Fruit fly (Drosophila melanogaster) whole organism, embryonic: ENCODE results near the gene CG13842.
A peak's percentile ranks its signal among the peaks of the same experiment; 100 is the strongest.

Source experiments
- Atf3 ChIP-seq: fragments of 200-800 bp; sonication (Bioruptor generic); optimal IDR thresholded peaks from 3 replicates; lab custom pipeline; 2016; ENCODE audit warnings: missing biosample characterization, missing genetic modification characterization
- Awh ChIP-seq: fragments of 200-800 bp; sonication (Bioruptor generic); IDR thresholded peaks from 2 replicates; pipeline ENCODE4, ENCODE4 v1.3.6; 2022; ENCODE audit warnings: missing biosample characterization, missing genetic modification characterization
- B-H1 ChIP-seq: fragments of 200-800 bp; sonication (Bioruptor generic); IDR thresholded peaks from 3 replicates; pipeline ENCODE4 v1.3.6; 2022; ENCODE audit warnings: missing biosample characterization, missing genetic modification characterization
- CG10274 ChIP-seq: fragments of 200-800 bp; sonication (Bioruptor generic); optimal IDR thresholded peaks from 3 replicates; lab custom pipeline; 2017; ENCODE audit warnings: missing biosample characterization, mild to moderate bottlenecking, missing genetic modification characterization
- CG10321 ChIP-seq: fragments of 200-800 bp; sonication (Bioruptor generic); IDR thresholded peaks from 2 replicates; pipeline ENCODE4 v1.3.6; 2022; ENCODE audit warnings: missing biosample characterization, missing genetic modification characterization
- CG11504 ChIP-seq: fragments of 200-800 bp; sonication (Bioruptor generic); optimal IDR thresholded peaks from 3 replicates; lab custom pipeline; 2019; ENCODE audit warnings: missing biosample characterization, mild to moderate bottlenecking, missing genetic modification characterization, moderate library complexity
- CG12236 ChIP-seq: fragments of 200-800 bp; sonication (Bioruptor generic); optimal IDR thresholded peaks from 2 replicates; lab custom pipeline; 2016; ENCODE audit warnings: missing biosample characterization, missing genetic modification characterization
- CG13287 ChIP-seq: fragments of 200-800 bp; sonication (Bioruptor generic); IDR thresholded peaks from 2 replicates; pipeline ENCODE4 v1.3.6; 2022; ENCODE audit warnings: missing biosample characterization, missing genetic modification characterization; ENCODE audit not compliant: partially characterized antibody
- CG13624 ChIP-seq: fragments of 200-800 bp; sonication (Bioruptor generic); optimal IDR thresholded peaks from 2 replicates; lab custom pipeline; 2016; ENCODE audit warnings: missing biosample characterization, missing genetic modification characterization
- CG13894 ChIP-seq: fragments of 200-800 bp; sonication (Bioruptor generic); optimal IDR thresholded peaks from 3 replicates; lab custom pipeline; 2018; ENCODE audit warnings: missing biosample characterization, mild to moderate bottlenecking, missing genetic modification characterization, moderate library complexity
- CG14050 ChIP-seq: fragments of 200-800 bp; sonication (Bioruptor generic); IDR thresholded peaks from 3 replicates; pipeline ENCODE4 v1.3.6; 2022; ENCODE audit warnings: missing biosample characterization, missing genetic modification characterization
- CG15601 ChIP-seq: fragments of 200-800 bp; sonication (Bioruptor generic); optimal IDR thresholded peaks from 3 replicates; lab custom pipeline; 2019; ENCODE audit warnings: missing biosample characterization, mild to moderate bottlenecking, missing genetic modification characterization, moderate library complexity
- CG16779 ChIP-seq: fragments of 200-800 bp; sonication (Bioruptor generic); IDR thresholded peaks from 2 replicates; pipeline ENCODE4 v1.3.6; 2022; ENCODE audit warnings: missing biosample characterization, missing genetic modification characterization
- CG2120 ChIP-seq: fragments of 200-800 bp; sonication (Bioruptor generic); optimal IDR thresholded peaks from 3 replicates; lab custom pipeline; 2016; ENCODE audit warnings: missing biosample characterization, missing genetic modification characterization
- CG30020 ChIP-seq: fragments of 200-800 bp; optimal IDR thresholded peaks from 2 replicates; lab custom pipeline; 2019; ENCODE audit warnings: missing biosample characterization, mild to moderate bottlenecking, missing genetic modification characterization, moderate library complexity
- CG30403 ChIP-seq: fragments of 200-800 bp; sonication (Bioruptor generic); optimal IDR thresholded peaks from 3 replicates; lab custom pipeline; 2016; ENCODE audit warnings: missing biosample characterization, missing genetic modification characterization
- CG3838 ChIP-seq: fragments of 200-800 bp; sonication (Bioruptor generic); optimal IDR thresholded peaks from 3 replicates; lab custom pipeline; 2016; ENCODE audit warnings: missing biosample characterization, missing genetic modification characterization
- CG3847 ChIP-seq: fragments of 200-800 bp; sonication (Bioruptor generic); IDR thresholded peaks from 2 replicates; pipeline ENCODE4 v1.3.6; 2022; ENCODE audit warnings: missing biosample characterization, missing genetic modification characterization
- CG5953 ChIP-seq: fragments of 200-800 bp; sonication (Bioruptor generic); IDR thresholded peaks from 2 replicates; pipeline ENCODE4 v1.3.6; 2022; ENCODE audit warnings: missing biosample characterization, missing genetic modification characterization
- Chrac-16 ChIP-seq: fragments of 200-800 bp; sonication (Bioruptor generic); optimal IDR thresholded peaks from 3 replicates; lab custom pipeline; 2016; ENCODE audit warnings: missing biosample characterization, missing genetic modification characterization
- Doc3 ChIP-seq: fragments of 200-800 bp; sonication (Bioruptor generic); IDR thresholded peaks from 3 replicates; pipeline ENCODE4 v1.3.6; 2022; ENCODE audit warnings: missing biosample characterization, missing genetic modification characterization; ENCODE audit not compliant: partially characterized antibody
- Ets97D ChIP-seq: fragments of 200-800 bp; sonication (Bioruptor generic); optimal IDR thresholded peaks from 3 replicates; lab custom pipeline; 2016; ENCODE audit warnings: missing biosample characterization, missing genetic modification characterization
- Fer3 ChIP-seq: fragments of 200-800 bp; sonication (Bioruptor generic); optimal IDR thresholded peaks from 2 replicates; lab custom pipeline; 2018; ENCODE audit warnings: missing biosample characterization, mild to moderate bottlenecking, missing genetic modification characterization, moderate library complexity
- HmgD ChIP-seq: fragments of 200-800 bp; sonication (Bioruptor generic); optimal IDR thresholded peaks from 3 replicates; lab custom pipeline; 2016; ENCODE audit warnings: missing biosample characterization, missing genetic modification characterization
- Hr39 ChIP-seq: fragments of >200 bp; optimal IDR thresholded peaks from 2 replicates; lab custom pipeline; 2017
- Hr78 ChIP-seq, 2 experiments: fragments of 200-800 bp in 1 of 2; fragments of >200 bp in 1 of 2; sonication (Bioruptor generic) in 1 of 2; optimal IDR thresholded peaks; 2 replicates each; lab custom pipeline; 2017 to 2019; ENCODE audit warnings: missing biosample characterization in 2 of 2, missing genetic modification characterization in 2 of 2, mild to moderate bottlenecking in 1 of 2, moderate library complexity in 1 of 2
- Jarid2 ChIP-seq: fragments of 200-800 bp; sonication (Bioruptor generic); optimal IDR thresholded peaks from 3 replicates; lab custom pipeline; 2017; ENCODE audit warnings: mild to moderate bottlenecking, missing biosample characterization, missing genetic modification reagents, missing genetic modification characterization
- Lhr ChIP-seq: fragments of 200-800 bp; sonication (Bioruptor generic); optimal IDR thresholded peaks from 3 replicates; lab custom pipeline; 2017; ENCODE audit warnings: mild to moderate bottlenecking, missing biosample characterization, missing genetic modification reagents, missing genetic modification characterization
- Lpt ChIP-seq: fragments of >200 bp; optimal IDR thresholded peaks from 2 replicates; lab custom pipeline; 2018; ENCODE audit warnings: missing biosample characterization, missing genetic modification characterization
- MBD-R2 ChIP-seq: fragments of 200-800 bp; sonication (Bioruptor generic); IDR thresholded peaks from 2 replicates; pipeline ENCODE4 v1.3.6; 2022; ENCODE audit warnings: missing biosample characterization, missing genetic modification characterization
- Nf-YC ChIP-seq: fragments of 200-800 bp; optimal IDR thresholded peaks from 3 replicates; lab custom pipeline; 2019; ENCODE audit warnings: missing biosample characterization, mild to moderate bottlenecking, missing genetic modification characterization, moderate library complexity
- Oaz ChIP-seq: fragments of 200-800 bp; sonication (Bioruptor generic); IDR thresholded peaks from 2 replicates; pipeline ENCODE4 v1.3.6; 2022; ENCODE audit warnings: missing biosample characterization, missing genetic modification characterization
- Ptx1 ChIP-seq: fragments of 200-800 bp; sonication (Bioruptor generic); IDR thresholded peaks from 2 replicates; pipeline ENCODE4 v1.3.6; 2022; ENCODE audit warnings: missing biosample characterization, missing genetic modification characterization
- Ravus ChIP-seq: fragments of 200-800 bp; sonication (Bioruptor generic); IDR thresholded peaks from 2 replicates; pipeline ENCODE4 v1.3.6; 2022; ENCODE audit warnings: missing biosample characterization, missing genetic modification characterization
- Scr ChIP-seq: fragments of 200-800 bp; sonication (Bioruptor generic); IDR thresholded peaks from 2 replicates; pipeline ENCODE4 v1.3.6; 2022; ENCODE audit warnings: missing biosample characterization, missing genetic modification characterization; ENCODE audit not compliant: partially characterized antibody
- TFAM ChIP-seq: fragments of 200-800 bp; sonication (Bioruptor generic); optimal IDR thresholded peaks from 2 replicates; lab custom pipeline; 2017; ENCODE audit warnings: missing biosample characterization, missing genetic modification characterization, inconsistent platforms
- bowl ChIP-seq: fragments of 200-800 bp; sonication (Bioruptor generic); IDR thresholded peaks from 2 replicates; pipeline ENCODE4 v1.3.6; 2022; ENCODE audit warnings: missing biosample characterization, missing genetic modification characterization
- bsh ChIP-seq, 2 experiments: fragments of 200-800 bp; sonication (Bioruptor generic); optimal IDR thresholded peaks; 2 replicates each; lab custom pipeline; 2017 to 2018; ENCODE audit warnings: mild to moderate bottlenecking in 2 of 2, missing biosample characterization in 2 of 2, missing genetic modification characterization in 2 of 2, moderate library complexity in 1 of 2
- cato ChIP-seq: fragments of 200-800 bp; sonication (Bioruptor generic); optimal IDR thresholded peaks from 2 replicates; lab custom pipeline; 2016; ENCODE audit warnings: missing biosample characterization, missing genetic modification characterization, borderline replicate concordance
- corto ChIP-seq: fragments of 200-800 bp; sonication (Bioruptor generic); optimal IDR thresholded peaks from 2 replicates; lab custom pipeline; 2016; ENCODE audit warnings: missing biosample characterization, mild to moderate bottlenecking, missing genetic modification characterization, moderate library complexity
- da ChIP-seq: fragments of 200-800 bp; sonication (Bioruptor generic); optimal IDR thresholded peaks from 2 replicates; lab custom pipeline; 2016; ENCODE audit warnings: missing biosample characterization, missing genetic modification characterization
- gcm2 ChIP-seq: fragments of 200-800 bp; sonication (Bioruptor generic); optimal IDR thresholded peaks from 2 replicates; lab custom pipeline; 2016; ENCODE audit warnings: missing biosample characterization, missing genetic modification characterization
- insv ChIP-seq, 2 experiments: fragments of 200-800 bp; sonication (Bioruptor generic); optimal IDR thresholded peaks; 3 replicates each; lab custom pipeline; 2016 to 2018; ENCODE audit warnings: missing biosample characterization in 2 of 2, missing genetic modification characterization in 2 of 2
- pan ChIP-seq, 4 experiments: fragments of >200 bp in 3 of 4; fragments of 200-800 bp in 1 of 4; sonication (Bioruptor generic) in 1 of 4; optimal IDR thresholded peaks in 3 of 4; IDR thresholded peaks in 1 of 4; 2 replicates each; pipeline versions ENCODE4 v1.3.6 to Lab custom; 2017 to 2022; ENCODE audit warnings: missing biosample characterization in 2 of 4, missing genetic modification characterization in 2 of 4, mixed read lengths in 1 of 4
- rib ChIP-seq: fragments of 200-800 bp; sonication (Bioruptor generic); IDR thresholded peaks from 2 replicates; pipeline ENCODE4 v1.3.6; 2022; ENCODE audit warnings: missing biosample characterization, missing genetic modification characterization
- sc ChIP-seq, 3 experiments: fragments of >200 bp in 2 of 3; fragments of 200-800 bp in 1 of 3; sonication (Bioruptor generic) in 1 of 3; optimal IDR thresholded peaks; 2 replicates in 2 of 3; 3 replicates in 1 of 3; lab custom pipeline; 2017; ENCODE audit warnings: mild to moderate bottlenecking in 1 of 3, missing biosample characterization in 1 of 3, missing genetic modification characterization in 1 of 3, missing genetic modification reagents in 1 of 3
- sens-2 ChIP-seq: fragments of 200-800 bp; sonication (Bioruptor generic); IDR thresholded peaks from 2 replicates; pipeline ENCODE4 v1.3.6; 2022; ENCODE audit warnings: missing biosample characterization, missing genetic modification characterization
- slou ChIP-seq: fragments of 200-800 bp; sonication (Bioruptor generic); optimal IDR thresholded peaks from 3 replicates; lab custom pipeline; 2016; ENCODE audit warnings: missing biosample characterization, missing genetic modification characterization
- so ChIP-seq: fragments of 200-800 bp; sonication (Bioruptor generic); IDR thresholded peaks from 3 replicates; pipeline ENCODE4 v1.3.6; 2022; ENCODE audit warnings: missing biosample characterization, missing genetic modification characterization
- wor ChIP-seq: fragments of 200-800 bp; sonication (Bioruptor generic); IDR thresholded peaks from 2 replicates; pipeline ENCODE4 v1.3.6; 2022; ENCODE audit warnings: missing biosample characterization, missing genetic modification characterization

CG13842 gene

dm6 chr3R:22663115-22663514, 44.0 kb downstream of the CG13842 start (continued):
- TF ChIP-seq Jarid2, result no peak
- no peak for TF ChIP-seq CG14050 (GFP tag; lab: Robert Waterston, UW)
- TF ChIP-seq Hr78 (GFP tag; optimal IDR thresholded peaks at IDR 0.05; lab: Kevin White, UChicago), result no peak
- peak; percentile 62 for TF ChIP-seq Fer3
- TF ChIP-seq CG5953 (GFP tag; lab: Robert Waterston, UW), result peak; percentile 56; the same call in 1 of the 2 replicates
- TF ChIP-seq HmgD (GFP tag; lab: Kevin White, UChicago), result no peak
- no peak for TF ChIP-seq Scr (GFP tag; lab: Robert Waterston, UW)
- no peak for TF ChIP-seq sc (optimal IDR thresholded peaks at IDR 0.05; lab: Kevin White, UChicago)
- TF ChIP-seq sc (GFP tag; optimal IDR thresholded peaks at IDR 0.05; lab: Kevin White, UChicago), result peak; percentile 45
- peak; percentile 80 for TF ChIP-seq so
- peak; percentile 62 for TF ChIP-seq sens-2 (GFP tag; lab: Robert Waterston, UW)
- TF ChIP-seq da (GFP tag; lab: Kevin White, UChicago), result no peak
- peak; percentile 12; the same call in 1 of the 2 replicates for TF ChIP-seq Ravus (GFP tag; lab: Robert Waterston, UW)
- no peak for TF ChIP-seq Hr39 (lab: Kevin White, UChicago)
- TF ChIP-seq gcm2 (GFP tag; lab: Kevin White, UChicago), result no peak
- no peak for TF ChIP-seq CG10274
- peak; percentile 59 for TF ChIP-seq CG13894 (tag; lab: Kevin White, UChicago)
- TF ChIP-seq bsh (GFP tag; optimal IDR thresholded peaks at IDR 0.05; lab: Kevin White, UChicago), result peak; percentile 34 to 81
- no peak for TF ChIP-seq pan (optimal IDR thresholded peaks at IDR 0.05; lab: Kevin White, UChicago)
- peak in 1 of 2 experiments; percentile 58 for TF ChIP-seq pan (GFP tag; optimal IDR thresholded peaks at IDR 0.05 in 1 of 2, IDR thresholded peaks at IDR 0.05 in 1 of 2)
- no peak for TF ChIP-seq CG12236 (GFP tag; lab: Kevin White, UChicago)
- TF ChIP-seq rib (GFP tag; lab: Robert Waterston, UW), result no peak
- no peak for TF ChIP-seq Lpt (GFP tag; lab: Kevin White, UChicago)
- TF ChIP-seq bowl (GFP tag; lab: Robert Waterston, UW), result no peak
- TF ChIP-seq Nf-YC (tag; lab: Kevin White, UChicago), result no peak
- TF ChIP-seq insv (GFP tag; optimal IDR thresholded peaks at IDR 0.05; lab: Kevin White, UChicago), result no peak
- TF ChIP-seq CG13287, result no peak
- peak; percentile 22 for TF ChIP-seq slou (GFP tag; lab: Kevin White, UChicago)
- peak; percentile 5 for TF ChIP-seq Lhr (GFP tag; lab: Kevin White, UChicago)
- TF ChIP-seq Oaz (GFP tag; lab: Robert Waterston, UW), result peak; percentile 37; the same call in 1 of the 2 replicates
- TF ChIP-seq CG2120 (GFP tag; lab: Kevin White, UChicago), result peak; percentile 81
- TF ChIP-seq CG3838 (GFP tag; lab: Kevin White, UChicago), result peak; percentile 5
- TF ChIP-seq Ets97D (GFP tag; lab: Kevin White, UChicago), result no peak
- TF ChIP-seq CG10321, result 0 out of 2 replicates have a peak, but pooled peaks have one; percentile 28
- TF ChIP-seq CG30403, result peak; percentile 72
- peak; percentile 68 for TF ChIP-seq Chrac-16 (GFP tag; lab: Kevin White, UChicago)
- TF ChIP-seq Atf3 (GFP tag; lab: Kevin White, UChicago), result peak; percentile 30
- TF ChIP-seq TFAM (GFP tag; lab: Kevin White, UChicago), result no peak
- TF ChIP-seq Awh (GFP tag; lab: Robert Waterston, UW), result peak; percentile 42; the same call in 1 of the 2 replicates
- peak; percentile 26 for TF ChIP-seq CG13624 (GFP tag; lab: Kevin White, UChicago)
- TF ChIP-seq CG16779 (GFP tag; lab: Robert Waterston, UW), result no peak
- peak; percentile 81 for TF ChIP-seq CG11504 (tag; lab: Kevin White, UChicago)
- TF ChIP-seq wor (GFP tag; lab: Robert Waterston, UW), result peak; percentile 61
- TF ChIP-seq cato (GFP tag; lab: Kevin White, UChicago), result peak; percentile 40
- peak; percentile 41; the same call in 2 of the 3 replicates for TF ChIP-seq B-H1 (GFP tag; lab: Robert Waterston, UW)
- peak; percentile 77 for TF ChIP-seq CG3847 (GFP tag; lab: Robert Waterston, UW)
- peak; percentile 21 for TF ChIP-seq CG15601
- TF ChIP-seq CG30020, result no peak
- no peak for TF ChIP-seq corto (GFP tag; lab: Kevin White, UChicago)
- peak; percentile 41; the same call in 1 of the 2 replicates for TF ChIP-seq MBD-R2 (GFP tag; lab: Robert Waterston, UW)
- no peak for TF ChIP-seq Doc3 (GFP tag; lab: Robert Waterston, UW)
- peak; percentile 62; the same call in 1 of the 2 replicates for TF ChIP-seq Ptx1 (GFP tag; lab: Robert Waterston, UW)
